Worm (Caenorhabditis elegans) whole organism, early embryonic: Measurements from ENCODE around the gene ergi-1.

Experiments used
- B0310.2 ChIP-seq: sonication (generic microtip); optimal IDR thresholded peaks from 2 replicates; lab custom pipeline; 2016; ENCODE audit warnings: mild to moderate bottlenecking, missing genetic modification characterization, missing compliant biosample characterization
- F13C5.2 ChIP-seq: sonication (generic microtip); optimal IDR thresholded peaks from 2 replicates; lab custom pipeline; 2017; ENCODE audit warnings: mild to moderate bottlenecking, missing genetic modification characterization, inconsistent platforms, missing compliant biosample characterization
- aly-1 ChIP-seq: sonication (generic microtip); optimal IDR thresholded peaks from 2 replicates; lab custom pipeline; 2016; ENCODE audit warnings: missing genetic modification characterization, missing compliant biosample characterization
- ama-1 ChIP-seq: fragments of 150-350 bp; optimal IDR thresholded peaks from 2 replicates; lab custom pipeline; 2014
- ceh-13 ChIP-seq: fragments of 200-800 bp; sonication (Bioruptor generic); optimal IDR thresholded peaks from 2 replicates; lab custom pipeline; 2018; ENCODE audit warnings: mild to moderate bottlenecking, missing genetic modification characterization, missing compliant biosample characterization
- ceh-36 ChIP-seq: sonication (generic microtip); optimal IDR thresholded peaks from 2 replicates; lab custom pipeline; 2016; ENCODE audit warnings: missing genetic modification characterization, inconsistent platforms, missing compliant biosample characterization
- flt-1 ChIP-seq: fragments of 200-800 bp; sonication (Bioruptor generic); IDR thresholded peaks from 2 replicates; pipeline ENCODE4 v1.3.6; 2022; ENCODE audit warnings: missing genetic modification characterization, missing compliant biosample characterization
- hmbx-1 ChIP-seq: sonication (generic microtip); optimal IDR thresholded peaks from 2 replicates; lab custom pipeline; 2016; ENCODE audit warnings: mild to moderate bottlenecking, missing genetic modification characterization, missing compliant biosample characterization
- hnd-1 ChIP-seq: sonication (generic microtip); optimal IDR thresholded peaks from 2 replicates; lab custom pipeline; 2016; ENCODE audit warnings: missing genetic modification characterization, missing compliant biosample characterization
- pes-1 ChIP-seq: fragments of 200-800 bp; sonication (Bioruptor generic); IDR thresholded peaks from 2 replicates; pipeline ENCODE4 v1.3.6; 2022; ENCODE audit warnings: missing genetic modification reagents, missing genetic modification characterization, missing compliant biosample characterization
- scrt-1 ChIP-seq: fragments of 200-800 bp; sonication (Bioruptor generic); IDR thresholded peaks from 2 replicates; pipeline ENCODE4 v1.3.6; 2022; ENCODE audit warnings: missing genetic modification characterization, missing compliant biosample characterization
- sea-1 ChIP-seq: fragments of 200-800 bp; sonication (Bioruptor generic); conservative IDR thresholded peaks from 2 replicates; pipeline ENCODE4 v1.3.6; 2022; ENCODE audit warnings: missing genetic modification characterization, missing compliant biosample characterization
- tbx-11 ChIP-seq: fragments of 200-800 bp; sonication (Bioruptor generic); IDR thresholded peaks from 2 replicates; pipeline ENCODE4 v1.3.6; 2022; ENCODE audit warnings: missing genetic modification characterization, missing compliant biosample characterization
- tbx-37 ChIP-seq: fragments of 200-800 bp; sonication (Bioruptor generic); conservative IDR thresholded peaks from 2 replicates; pipeline ENCODE4 v1.3.6; 2022; ENCODE audit warnings: missing genetic modification reagents, missing genetic modification characterization, missing compliant biosample characterization

DNA sequence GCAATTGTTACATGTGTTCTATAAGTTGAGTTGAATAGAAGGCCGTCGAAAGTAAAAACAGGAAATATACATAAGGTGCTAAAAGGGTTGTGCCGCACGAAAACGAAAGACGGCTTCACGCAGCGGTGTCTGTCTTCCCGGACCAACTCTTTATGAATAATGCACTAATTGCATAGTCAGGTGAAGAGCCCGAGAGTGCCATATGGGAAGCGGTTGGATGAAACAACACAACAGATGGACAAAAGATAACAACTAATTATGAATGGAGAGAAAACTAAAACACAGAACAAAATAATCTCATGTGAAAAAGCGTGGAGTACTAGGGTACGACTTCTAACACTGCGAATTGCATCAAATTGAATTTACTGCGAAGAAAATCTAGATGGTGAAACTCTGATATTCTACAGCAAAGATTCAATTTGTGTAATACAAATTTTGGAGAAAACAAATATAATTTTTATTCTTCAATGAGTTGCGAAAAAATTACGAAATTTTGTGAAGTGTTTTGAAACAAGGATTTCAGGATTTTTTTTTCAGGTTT lies 13.9 kb upstream of the ergi-1 start:
- TF ChIP-seq ama-1 (lab: Kevin White, UChicago) (no peak), hnd-1 (tag; lab: Kevin White, UChicago) (no peak), ceh-36 (tag; lab: Kevin White, UChicago) (no peak), flt-1 (GFP tag; lab: Robert Waterston, UW) (no peak), tbx-11 (GFP tag; lab: Robert Waterston, UW) (no peak), sea-1 (GFP tag; lab: Robert Waterston, UW) (no peak), scrt-1 (GFP tag; lab: Robert Waterston, UW) (no peak), hmbx-1 (tag; lab: Kevin White, UChicago) (no peak), aly-1 (tag; lab: Kevin White, UChicago) (no peak), ceh-13 (GFP tag; lab: Kevin White, UChicago) (no peak), F13C5.2 (tag; lab: Kevin White, UChicago) (no peak), B0310.2 (tag; lab: Kevin White, UChicago) (no peak), pes-1 (GFP tag; lab: Robert Waterston, UW) (no peak), tbx-37 (GFP tag; lab: Robert Waterston, UW) (no peak)
